Worm (Caenorhabditis elegans) whole organism, L1 larva: ENCODE results near the gene arf-5.

Experiments
- dpl-1 ChIP-seq, 3 experiments: fragments of 150-350 bp in 2 of 3; sonication (generic microtip) in 1 of 3; optimal IDR thresholded peaks; 2 replicates each; lab custom pipeline; 2014 to 2017; ENCODE audit warnings: missing biosample characterization in 3 of 3, missing genetic modification characterization in 3 of 3, missing genetic modification reagents in 3 of 3
- nhr-90 ChIP-seq: sonication (generic microtip); optimal IDR thresholded peaks from 2 replicates; lab custom pipeline; 2016; ENCODE audit warnings: mild to moderate bottlenecking, missing genetic modification characterization, missing compliant biosample characterization; ENCODE audit not compliant: poor library complexity

DNA sequence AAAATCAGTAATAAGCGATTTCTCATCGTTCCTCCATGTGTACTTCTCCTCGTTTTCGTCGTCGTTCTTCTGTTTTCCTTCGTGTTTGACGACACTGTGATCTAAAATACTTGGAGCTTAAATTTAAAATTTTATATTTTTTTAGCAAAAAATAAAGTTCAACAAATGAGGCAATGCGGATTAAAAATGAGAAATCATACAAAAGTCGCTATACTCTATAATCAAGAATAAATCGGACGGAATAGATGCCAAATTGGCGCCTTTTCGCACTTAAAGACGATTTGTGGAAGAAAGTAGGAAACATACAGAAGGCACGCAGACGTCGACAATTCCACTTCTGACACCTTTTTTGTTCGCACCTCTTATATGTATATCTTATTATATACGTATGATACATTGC, 21.7 kb downstream of the arf-5 start, which contains the start of gene rig-4:
- TF ChIP-seq nhr-90 (no peak), dpl-1 (GFP tag; optimal IDR thresholded peaks at IDR 0.05; lab: Kevin White, UChicago) (no peak)
